Fruit fly (Drosophila melanogaster) whole organism: Measurements from ENCODE around the gene Mco4.

Source experiments
- EcR ChIP-seq, 2 experiments: fragments of >200 bp; optimal IDR thresholded peaks; 2 replicates each; lab custom pipeline; 2017; ENCODE audit warnings: missing biosample characterization in 2 of 2, missing genetic modification characterization in 2 of 2, missing genetic modification reagents in 2 of 2
- pan ChIP-seq: fragments of >200 bp; optimal IDR thresholded peaks from 2 replicates; lab custom pipeline; 2017
- psq ChIP-seq: fragments of >200 bp; optimal IDR thresholded peaks from 2 replicates; lab custom pipeline; 2017
- usp ChIP-seq: fragments of >200 bp; optimal IDR thresholded peaks from 2 replicates; lab custom pipeline; 2017; ENCODE audit warnings: missing biosample characterization, missing genetic modification characterization, mixed read lengths

DNA sequence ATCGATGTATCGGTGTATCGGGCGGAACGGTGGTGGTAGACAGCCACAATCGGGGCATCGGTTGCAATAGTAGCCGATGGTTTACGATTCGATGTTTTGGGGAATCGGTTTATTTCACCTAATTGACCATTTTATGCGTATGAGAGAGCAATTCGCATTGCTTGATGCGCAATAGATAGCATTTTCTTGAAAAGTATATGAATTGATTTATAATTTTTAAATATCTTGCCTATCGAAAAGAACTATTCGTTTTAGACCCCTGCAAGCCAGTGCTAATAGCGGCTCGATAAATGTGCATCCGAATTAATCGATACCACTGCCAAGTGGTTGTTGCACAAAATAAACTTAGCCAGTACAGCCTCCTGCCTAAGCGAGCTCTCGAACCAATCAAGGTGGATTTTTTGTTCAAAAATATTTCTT lies 31.3 kb upstream of the Mco4 start, which contains the start of gene mnb:
- TF ChIP-seq psq (lab: Kevin White, UChicago), result no peak
- no peak for TF ChIP-seq pan
- no peak for TF ChIP-seq EcR (GFP tag; optimal IDR thresholded peaks at IDR 0.05; lab: Kevin White, UChicago)
- TF ChIP-seq usp (GFP tag; lab: Kevin White, UChicago), result no peak
